Fruit fly (Drosophila melanogaster) whole organism, embryonic: Measurements from ENCODE around the gene CG14220.
A peak's percentile ranks its signal among the peaks of the same experiment; 100 is the strongest.

Source experiments
- Adf1 ChIP-seq: fragments of 200-800 bp; sonication (Bioruptor generic); IDR thresholded peaks from 2 replicates; pipeline ENCODE4 v1.3.6; 2022; ENCODE audit warnings: missing biosample characterization, missing genetic modification characterization
- Atf-2 ChIP-seq: fragments of 200-800 bp; sonication (Bioruptor generic); optimal IDR thresholded peaks from 2 replicates; lab custom pipeline; 2016; ENCODE audit warnings: missing biosample characterization, missing genetic modification characterization
- BtbVII ChIP-seq: fragments of 200-800 bp; sonication (Bioruptor generic); optimal IDR thresholded peaks from 3 replicates; lab custom pipeline; 2017; ENCODE audit warnings: missing biosample characterization, mild to moderate bottlenecking, missing genetic modification characterization
- CG10267 ChIP-seq: fragments of 200-800 bp; sonication (Bioruptor generic); optimal IDR thresholded peaks from 2 replicates; lab custom pipeline; 2018; ENCODE audit warnings: missing biosample characterization, mild to moderate bottlenecking, missing genetic modification characterization, moderate library complexity
- CG10462 ChIP-seq: fragments of 200-800 bp; sonication (Bioruptor generic); optimal IDR thresholded peaks from 2 replicates; lab custom pipeline; 2016; ENCODE audit warnings: missing biosample characterization, missing genetic modification characterization
- CG10979 ChIP-seq: fragments of 200-800 bp; sonication (Bioruptor generic); optimal IDR thresholded peaks from 2 replicates; lab custom pipeline; 2018; ENCODE audit warnings: missing biosample characterization, mild to moderate bottlenecking, missing genetic modification characterization, moderate library complexity
- CG11723 ChIP-seq: fragments of 200-800 bp; sonication (Bioruptor generic); optimal IDR thresholded peaks from 2 replicates; lab custom pipeline; 2017; ENCODE audit warnings: missing biosample characterization, mild to moderate bottlenecking, missing genetic modification characterization
- CG12219 ChIP-seq: fragments of 200-800 bp; sonication (Bioruptor generic); optimal IDR thresholded peaks from 3 replicates; lab custom pipeline; 2018; ENCODE audit warnings: missing biosample characterization, mild to moderate bottlenecking, missing genetic modification characterization
- CG13775 ChIP-seq: fragments of 200-800 bp; sonication (Bioruptor generic); optimal IDR thresholded peaks from 3 replicates; lab custom pipeline; 2017; ENCODE audit warnings: missing biosample characterization, mild to moderate bottlenecking, missing genetic modification characterization
- CG13894 ChIP-seq: fragments of 200-800 bp; sonication (Bioruptor generic); optimal IDR thresholded peaks from 3 replicates; lab custom pipeline; 2018; ENCODE audit warnings: missing biosample characterization, mild to moderate bottlenecking, missing genetic modification characterization, moderate library complexity
- CG15011 ChIP-seq: fragments of 200-800 bp; sonication (Bioruptor generic); optimal IDR thresholded peaks from 3 replicates; lab custom pipeline; 2018; ENCODE audit warnings: missing biosample characterization, mild to moderate bottlenecking, missing genetic modification characterization
- CG2199 ChIP-seq: fragments of 200-800 bp; sonication (Bioruptor generic); IDR thresholded peaks from 3 replicates; pipeline ENCODE4 v1.3.6; 2022; ENCODE audit warnings: missing biosample characterization, missing genetic modification characterization
- CG2678 ChIP-seq: fragments of 200-800 bp; sonication (Bioruptor generic); optimal IDR thresholded peaks from 3 replicates; lab custom pipeline; 2019; ENCODE audit warnings: missing biosample characterization, mild to moderate bottlenecking, missing genetic modification characterization, moderate library complexity
- CG2712 ChIP-seq: fragments of 200-800 bp; optimal IDR thresholded peaks from 3 replicates; lab custom pipeline; 2019; ENCODE audit warnings: missing biosample characterization, mild to moderate bottlenecking, missing genetic modification characterization, moderate library complexity
- CG31388 ChIP-seq: fragments of 200-800 bp; sonication (Bioruptor generic); optimal IDR thresholded peaks from 2 replicates; lab custom pipeline; 2016; ENCODE audit warnings: missing biosample characterization, missing genetic modification characterization
- CG4328 ChIP-seq: fragments of 200-800 bp; sonication (Bioruptor generic); optimal IDR thresholded peaks from 3 replicates; lab custom pipeline; 2017; ENCODE audit warnings: missing biosample characterization, missing genetic modification reagents, missing genetic modification characterization
- CG4360 ChIP-seq: fragments of 200-800 bp; sonication (Bioruptor generic); IDR thresholded peaks from 2 replicates; pipeline ENCODE4 v1.3.6; 2022; ENCODE audit warnings: missing biosample characterization, missing genetic modification characterization
- CG4617 ChIP-seq: fragments of 200-800 bp; sonication (Bioruptor generic); optimal IDR thresholded peaks from 3 replicates; lab custom pipeline; 2016; ENCODE audit warnings: missing biosample characterization, missing genetic modification characterization, borderline replicate concordance
- CG7271 ChIP-seq: fragments of 200-800 bp; sonication (Bioruptor generic); optimal IDR thresholded peaks from 2 replicates; lab custom pipeline; 2018; ENCODE audit warnings: missing biosample characterization, mild to moderate bottlenecking, missing genetic modification characterization, moderate library complexity
- CG9437 ChIP-seq: fragments of 200-800 bp; sonication (Bioruptor generic); optimal IDR thresholded peaks from 2 replicates; lab custom pipeline; 2018; ENCODE audit warnings: missing biosample characterization, mild to moderate bottlenecking, missing genetic modification characterization
- Deaf1 ChIP-seq: fragments of 200-800 bp; optimal IDR thresholded peaks from 3 replicates; lab custom pipeline; 2019; ENCODE audit warnings: missing biosample characterization, mild to moderate bottlenecking, missing genetic modification characterization, moderate library complexity
- Dek ChIP-seq: fragments of 200-800 bp; sonication (Bioruptor generic); optimal IDR thresholded peaks from 3 replicates; lab custom pipeline; 2019; ENCODE audit warnings: missing biosample characterization, mild to moderate bottlenecking, missing genetic modification characterization, moderate library complexity
- Doc2 ChIP-seq: fragments of 200-800 bp; sonication (Bioruptor generic); IDR thresholded peaks from 2 replicates; pipeline ENCODE4 v1.3.6; 2022; ENCODE audit warnings: missing biosample characterization, missing genetic modification characterization
- Dref ChIP-seq: fragments of 200-800 bp; sonication (Bioruptor generic); IDR thresholded peaks from 2 replicates; pipeline ENCODE4 v1.3.6; 2022; ENCODE audit warnings: missing biosample characterization, missing genetic modification characterization
- GATAe ChIP-seq: fragments of 200-800 bp; sonication (Bioruptor generic); conservative IDR thresholded peaks from 2 replicates; pipeline ENCODE4 v1.3.6; 2022; ENCODE audit warnings: missing biosample characterization, missing genetic modification characterization
- HLH3B ChIP-seq: fragments of 200-800 bp; sonication (Bioruptor generic); IDR thresholded peaks from 2 replicates; pipeline ENCODE4 v1.3.6; 2022; ENCODE audit warnings: missing biosample characterization, missing genetic modification characterization
- Trl ChIP-seq, 3 experiments: fragments of >200 bp in 2 of 3; fragments of 200-800 bp in 1 of 3; sonication (Bioruptor generic) in 1 of 3; optimal IDR thresholded peaks; 2 replicates in 1 of 3; 3 replicates in 2 of 3; lab custom pipeline; 2016 to 2017; ENCODE audit warnings: missing biosample characterization in 1 of 3, missing genetic modification characterization in 1 of 3
- Xrp1 ChIP-seq: fragments of 200-800 bp; sonication (Bioruptor generic); IDR thresholded peaks from 2 replicates; pipeline ENCODE4 v1.3.6; 2022; ENCODE audit warnings: missing biosample characterization, missing genetic modification characterization
- YL-1 ChIP-seq: fragments of 200-800 bp; sonication (Bioruptor generic); optimal IDR thresholded peaks from 3 replicates; lab custom pipeline; 2017; ENCODE audit warnings: missing biosample characterization, mild to moderate bottlenecking, missing genetic modification characterization
- br ChIP-seq: fragments of >200 bp; optimal IDR thresholded peaks from 2 replicates; lab custom pipeline; 2017
- cg ChIP-seq: fragments of 200-800 bp; sonication (Bioruptor generic); optimal IDR thresholded peaks from 3 replicates; lab custom pipeline; 2019; ENCODE audit warnings: missing biosample characterization, mild to moderate bottlenecking, missing genetic modification characterization, moderate library complexity
- corto ChIP-seq: fragments of 200-800 bp; sonication (Bioruptor generic); optimal IDR thresholded peaks from 2 replicates; lab custom pipeline; 2016; ENCODE audit warnings: missing biosample characterization, mild to moderate bottlenecking, missing genetic modification characterization, moderate library complexity
- dpn ChIP-seq, 2 experiments: fragments of 200-800 bp; sonication (Bioruptor generic); optimal IDR thresholded peaks; 3 replicates each; lab custom pipeline; 2016; ENCODE audit warnings: missing biosample characterization in 2 of 2, missing genetic modification characterization in 2 of 2
- eve ChIP-seq, 2 experiments: fragments of >200 bp; optimal IDR thresholded peaks; 2 replicates each; lab custom pipeline; 2017; ENCODE audit warnings: missing biosample characterization in 2 of 2, missing genetic modification characterization in 2 of 2
- ewg ChIP-seq: fragments of 200-800 bp; sonication (Bioruptor generic); optimal IDR thresholded peaks from 3 replicates; lab custom pipeline; 2017; ENCODE audit warnings: mild to moderate bottlenecking, missing biosample characterization, missing genetic modification reagents, missing genetic modification characterization
- gcm2 ChIP-seq: fragments of 200-800 bp; sonication (Bioruptor generic); optimal IDR thresholded peaks from 2 replicates; lab custom pipeline; 2016; ENCODE audit warnings: missing biosample characterization, missing genetic modification characterization
- gsb-n ChIP-seq: fragments of 200-800 bp; sonication (Bioruptor generic); optimal IDR thresholded peaks from 3 replicates; lab custom pipeline; 2018; ENCODE audit warnings: missing biosample characterization, mild to moderate bottlenecking, missing genetic modification characterization
- insv ChIP-seq, 2 experiments: fragments of 200-800 bp; sonication (Bioruptor generic); optimal IDR thresholded peaks; 3 replicates each; lab custom pipeline; 2016 to 2018; ENCODE audit warnings: missing biosample characterization in 2 of 2, missing genetic modification characterization in 2 of 2
- inv ChIP-seq: fragments of 200-800 bp; sonication (Bioruptor generic); IDR thresholded peaks from 2 replicates; pipeline ENCODE4 v1.3.6; 2022; ENCODE audit warnings: missing biosample characterization, missing genetic modification characterization; ENCODE audit not compliant: partially characterized antibody
- lmd ChIP-seq: fragments of 200-800 bp; sonication (Bioruptor generic); IDR thresholded peaks from 2 replicates; pipeline ENCODE4 v1.3.6; 2022; ENCODE audit warnings: missing biosample characterization, missing genetic modification characterization
- maf-S ChIP-seq: fragments of 200-800 bp; sonication (Bioruptor generic); optimal IDR thresholded peaks from 2 replicates; lab custom pipeline; 2016; ENCODE audit warnings: missing biosample characterization, missing genetic modification characterization
- nerfin-1 ChIP-seq: fragments of 200-800 bp; sonication (Bioruptor generic); optimal IDR thresholded peaks from 3 replicates; lab custom pipeline; 2019; ENCODE audit warnings: missing biosample characterization, mild to moderate bottlenecking, missing genetic modification characterization, moderate library complexity
- p53 ChIP-seq: fragments of 200-800 bp; sonication (Bioruptor generic); optimal IDR thresholded peaks from 2 replicates; lab custom pipeline; 2016; ENCODE audit warnings: missing biosample characterization, missing genetic modification characterization
- pan ChIP-seq, 4 experiments: fragments of >200 bp in 3 of 4; fragments of 200-800 bp in 1 of 4; sonication (Bioruptor generic) in 1 of 4; optimal IDR thresholded peaks in 3 of 4; IDR thresholded peaks in 1 of 4; 2 replicates each; pipeline versions ENCODE4 v1.3.6 to Lab custom; 2017 to 2022; ENCODE audit warnings: missing biosample characterization in 2 of 4, missing genetic modification characterization in 2 of 4, mixed read lengths in 1 of 4
- phol ChIP-seq: fragments of 200-800 bp; sonication (Bioruptor generic); optimal IDR thresholded peaks from 3 replicates; lab custom pipeline; 2018; ENCODE audit warnings: missing biosample characterization, mild to moderate bottlenecking, missing genetic modification characterization, moderate library complexity
- sc ChIP-seq, 3 experiments: fragments of >200 bp in 2 of 3; fragments of 200-800 bp in 1 of 3; sonication (Bioruptor generic) in 1 of 3; optimal IDR thresholded peaks; 2 replicates in 2 of 3; 3 replicates in 1 of 3; lab custom pipeline; 2017; ENCODE audit warnings: mild to moderate bottlenecking in 1 of 3, missing biosample characterization in 1 of 3, missing genetic modification characterization in 1 of 3, missing genetic modification reagents in 1 of 3
- sisA ChIP-seq: fragments of 200-800 bp; sonication (Bioruptor generic); IDR thresholded peaks from 2 replicates; pipeline ENCODE4 v1.3.6; 2022; ENCODE audit warnings: missing biosample characterization, missing genetic modification characterization
- slbo ChIP-seq: fragments of 200-800 bp; sonication (Bioruptor generic); IDR thresholded peaks from 2 replicates; pipeline ENCODE4 v1.3.6; 2022; ENCODE audit warnings: missing biosample characterization, missing genetic modification characterization
- zen ChIP-seq: fragments of 200-800 bp; sonication (Bioruptor generic); optimal IDR thresholded peaks from 3 replicates; lab custom pipeline; 2018; ENCODE audit warnings: missing biosample characterization, mild to moderate bottlenecking, missing genetic modification characterization, moderate library complexity

The CG14220 gene

DNA sequence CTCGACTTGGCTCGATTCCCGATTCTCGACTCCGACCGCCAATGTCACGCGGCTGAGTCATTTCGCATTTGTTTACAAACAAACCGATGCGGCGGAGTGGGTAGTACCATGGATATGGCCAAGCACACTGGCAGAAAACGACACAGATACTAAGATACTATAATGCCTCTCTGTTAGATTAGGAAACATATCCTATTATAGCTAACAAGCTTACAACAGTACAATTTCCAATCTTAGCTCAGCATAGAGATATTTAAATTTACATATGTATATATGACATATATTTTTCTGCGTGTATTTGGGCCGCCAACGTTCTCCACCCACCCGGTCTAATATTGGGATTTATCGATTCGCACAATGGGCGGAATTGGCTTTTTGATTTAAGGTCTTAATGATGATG lies 2.3 kb upstream of the CG14220 start (continued):
- TF ChIP-seq ewg (GFP tag; lab: Kevin White, UChicago) (peak; percentile 48), phol (tag; lab: Kevin White, UChicago) (peak; percentile 69), eve (GFP tag; optimal IDR thresholded peaks at IDR 0.05; lab: Kevin White, UChicago) (no peak), GATAe (GFP tag; lab: Robert Waterston, UW) (no peak), CG2199 (GFP tag; lab: Robert Waterston, UW) (no peak), Atf-2 (GFP tag; lab: Kevin White, UChicago) (peak; percentile 33), CG13894 (tag; lab: Kevin White, UChicago) (peak; percentile 59), Dek (tag; lab: Kevin White, UChicago) (peak; percentile 64), br (no peak), CG2678 (peak; percentile 82), Doc2 (no peak), p53 (no peak), cg (GFP tag; lab: Kevin White, UChicago) (no peak), CG9437 (GFP tag; lab: Kevin White, UChicago) (peak; percentile 49), HLH3B (peak; percentile 74), nerfin-1 (tag; lab: Kevin White, UChicago) (peak; percentile 23), Dref (GFP tag; lab: Robert Waterston, UW) (0 out of 2 replicates have a peak, but pooled peaks have one; percentile 26), gcm2 (GFP tag; lab: Kevin White, UChicago) (no peak), lmd (GFP tag; lab: Robert Waterston, UW) (peak; percentile 83), Deaf1 (tag; lab: Kevin White, UChicago) (peak; percentile 50), maf-S (GFP tag; lab: Kevin White, UChicago) (peak; percentile 2), CG11723 (GFP tag; lab: Kevin White, UChicago) (peak; percentile 62), inv (no peak), Xrp1 (GFP tag; lab: Robert Waterston, UW) (peak; percentile 71), CG31388 (GFP tag; lab: Kevin White, UChicago) (peak; percentile 47), CG15011 (peak; percentile 55), insv (GFP tag; optimal IDR thresholded peaks at IDR 0.05; lab: Kevin White, UChicago) (no peak), gsb-n (peak; percentile 28), CG4360 (GFP tag; lab: Robert Waterston, UW) (no peak), CG4328 (GFP tag; lab: Kevin White, UChicago) (peak; percentile 49), CG7271 (tag; lab: Kevin White, UChicago) (peak; percentile 7), CG2712 (tag; lab: Kevin White, UChicago) (peak; percentile 70), zen (tag; lab: Kevin White, UChicago) (peak; percentile 77), dpn (GFP tag; optimal IDR thresholded peaks at IDR 0.05; lab: Kevin White, UChicago) (peak; percentile 67 to 79), BtbVII (peak; percentile 61), corto (peak; percentile 44), CG13775 (peak; percentile 65), sc (optimal IDR thresholded peaks at IDR 0.05; lab: Kevin White, UChicago) (no peak), sc (GFP tag; optimal IDR thresholded peaks at IDR 0.05; lab: Kevin White, UChicago) (peak; percentile 27), CG12219 (GFP tag; lab: Kevin White, UChicago) (peak; percentile 53), sisA (GFP tag; lab: Robert Waterston, UW) (peak; percentile 81), pan (optimal IDR thresholded peaks at IDR 0.05; lab: Kevin White, UChicago) (no peak), pan (GFP tag; optimal IDR thresholded peaks at IDR 0.05 in 1 of 2, IDR thresholded peaks at IDR 0.05 in 1 of 2) (peak in 1 of 2 experiments; percentile 83), CG10979 (tag; lab: Kevin White, UChicago) (peak; percentile 65), YL-1 (no peak), Trl (optimal IDR thresholded peaks at IDR 0.05; lab: Kevin White, UChicago) (no peak), Trl (GFP tag; optimal IDR thresholded peaks at IDR 0.05; lab: Kevin White, UChicago) (peak; percentile 54), CG10462 (GFP tag; lab: Kevin White, UChicago) (peak; percentile 24), Adf1 (GFP tag; lab: Robert Waterston, UW) (peak; percentile 56; the same call in 1 of the 2 replicates), slbo (GFP tag; lab: Robert Waterston, UW) (peak; percentile 87), CG4617 (GFP tag; lab: Kevin White, UChicago) (peak; percentile 14), CG10267 (tag; lab: Kevin White, UChicago) (peak; percentile 59)
